Worm (Caenorhabditis elegans) whole organism, L4 larva: ENCODE data around the gene K02C4.5.

Source experiments
- F10B5.3 ChIP-seq: sonication (generic microtip); optimal IDR thresholded peaks from 2 replicates; lab custom pipeline; 2016; ENCODE audit warnings: mild to moderate bottlenecking, missing genetic modification characterization, missing compliant biosample characterization
- R02D3.7 ChIP-seq: fragments of 150-350 bp; sonication (generic microtip); optimal IDR thresholded peaks from 3 replicates; lab custom pipeline; 2014; ENCODE audit warnings: missing biosample characterization, missing genetic modification characterization
- T26A8.4 ChIP-seq: fragments of 200-800 bp; sonication (Bioruptor generic); IDR thresholded peaks from 2 replicates; pipeline ENCODE4 v1.3.6; 2022; ENCODE audit warnings: missing genetic modification characterization, missing compliant biosample characterization
- Y105C5A.15 ChIP-seq: fragments of 200-800 bp; sonication (Bioruptor generic); IDR thresholded peaks from 2 replicates; pipeline ENCODE4 v1.3.6; 2022; ENCODE audit warnings: missing genetic modification characterization, missing compliant biosample characterization
- ZK337.2 ChIP-seq: fragments of 200-800 bp; sonication (Bioruptor generic); IDR thresholded peaks from 2 replicates; pipeline ENCODE4 v1.3.6; 2022; ENCODE audit warnings: missing genetic modification reagents, missing genetic modification characterization, missing compliant biosample characterization
- aha-1 ChIP-seq: fragments of 150-350 bp; peaks from one replicate; lab custom pipeline; 2014; ENCODE audit warnings: missing biosample characterization, missing genetic modification characterization
- aly-2 ChIP-seq: sonication (generic microtip); optimal IDR thresholded peaks from 2 replicates; lab custom pipeline; 2018; ENCODE audit warnings: missing biosample characterization, missing genetic modification characterization
- arid-1 ChIP-seq: fragments of 200-800 bp; sonication (Bioruptor generic); conservative IDR thresholded peaks from 2 replicates; pipeline ENCODE4 v1.3.6; 2022; ENCODE audit warnings: missing genetic modification reagents, missing genetic modification characterization, missing compliant biosample characterization
- attf-4 ChIP-seq: sonication (generic microtip); optimal IDR thresholded peaks from 3 replicates; lab custom pipeline; 2017; ENCODE audit warnings: missing biosample characterization, missing genetic modification characterization
- ceh-28 ChIP-seq: fragments of 150-350 bp; optimal IDR thresholded peaks from 2 replicates; lab custom pipeline; 2014; ENCODE audit warnings: missing biosample characterization, missing genetic modification reagents, missing genetic modification characterization
- ceh-44 ChIP-seq: fragments of 200-800 bp; sonication (Bioruptor generic); IDR thresholded peaks from 2 replicates; pipeline ENCODE4 v1.3.6; 2022; ENCODE audit warnings: missing genetic modification reagents, missing genetic modification characterization, missing compliant biosample characterization
- daf-12 ChIP-seq: fragments of 150-350 bp; optimal IDR thresholded peaks from 2 replicates; lab custom pipeline; 2014; ENCODE audit warnings: missing biosample characterization, missing genetic modification reagents, missing genetic modification characterization
- daf-8 ChIP-seq: fragments of 200-800 bp; sonication (Bioruptor generic); IDR thresholded peaks from 2 replicates; pipeline ENCODE4 v1.3.6; 2022; ENCODE audit warnings: missing genetic modification characterization, missing compliant biosample characterization
- dmd-6 ChIP-seq: fragments of 200-800 bp; sonication (Bioruptor generic); IDR thresholded peaks from 2 replicates; pipeline ENCODE4 v1.3.6; 2022; ENCODE audit warnings: missing genetic modification reagents, missing genetic modification characterization, missing compliant biosample characterization
- dmd-9 ChIP-seq: fragments of 200-800 bp; sonication (Bioruptor generic); IDR thresholded peaks from 2 replicates; pipeline ENCODE4 v1.3.6; 2022; ENCODE audit warnings: missing genetic modification reagents, missing genetic modification characterization, missing compliant biosample characterization
- dve-1 ChIP-seq: sonication (generic microtip); optimal IDR thresholded peaks from 2 replicates; lab custom pipeline; 2017; ENCODE audit warnings: antibody characterized with exemption, mild to moderate bottlenecking, missing genetic modification characterization, missing compliant biosample characterization; ENCODE audit not compliant: insufficient read depth
- fos-1 ChIP-seq: fragments of 150-350 bp; optimal IDR thresholded peaks from 2 replicates; lab custom pipeline; 2014; ENCODE audit warnings: missing biosample characterization, missing genetic modification characterization
- jun-1 ChIP-seq: fragments of 150-350 bp; optimal IDR thresholded peaks from 2 replicates; lab custom pipeline; 2014; ENCODE audit warnings: missing biosample characterization, missing genetic modification reagents, missing genetic modification characterization
- lin-13 ChIP-seq: fragments of 150-350 bp; optimal IDR thresholded peaks from 2 replicates; lab custom pipeline; 2014; ENCODE audit warnings: missing biosample characterization, missing genetic modification reagents, missing genetic modification characterization
- lin-15B ChIP-seq: fragments of 150-350 bp; sonication (generic microtip); optimal IDR thresholded peaks from 3 replicates; lab custom pipeline; 2014; ENCODE audit warnings: missing biosample characterization, missing genetic modification characterization
- lin-29 ChIP-seq: fragments of 200-800 bp; sonication (Bioruptor generic); IDR thresholded peaks from 2 replicates; pipeline ENCODE4 v1.3.6; 2022; ENCODE audit warnings: missing genetic modification reagents, missing genetic modification characterization, missing compliant biosample characterization
- lin-38 ChIP-seq: fragments of 200-800 bp; sonication (Bioruptor generic); IDR thresholded peaks from 2 replicates; pipeline ENCODE4 v1.3.6; 2022; ENCODE audit warnings: missing genetic modification reagents, missing genetic modification characterization, missing compliant biosample characterization
- lir-3 ChIP-seq: sonication (generic microtip); optimal IDR thresholded peaks from 2 replicates; lab custom pipeline; 2016; ENCODE audit warnings: mild to moderate bottlenecking, missing genetic modification characterization, missing compliant biosample characterization
- mdl-1 ChIP-seq, 2 experiments: fragments of 150-350 bp in 1 of 2; sonication (generic microtip) in 1 of 2; optimal IDR thresholded peaks; 2 replicates each; lab custom pipeline; 2014 to 2017; ENCODE audit warnings: missing biosample characterization in 2 of 2, missing genetic modification characterization in 2 of 2
- mes-2 ChIP-seq: sonication (generic microtip); optimal IDR thresholded peaks from 2 replicates; lab custom pipeline; 2016; ENCODE audit warnings: missing genotype, mild to moderate bottlenecking, missing genetic modification characterization, missing compliant biosample characterization; ENCODE audit not compliant: poor library complexity, severe bottlenecking
- mxl-2 ChIP-seq: fragments of 200-800 bp; sonication (Bioruptor generic); conservative IDR thresholded peaks from 2 replicates; pipeline ENCODE4 v1.3.6; 2022; ENCODE audit warnings: missing genetic modification reagents, missing genetic modification characterization, missing compliant biosample characterization
- mxl-3 ChIP-seq: fragments of 200-800 bp; sonication (Bioruptor generic); optimal IDR thresholded peaks from 2 replicates; lab custom pipeline; 2018; ENCODE audit warnings: mild to moderate bottlenecking, missing genetic modification characterization, missing compliant biosample characterization
- nhr-10 ChIP-seq: fragments of 150-350 bp; optimal IDR thresholded peaks from 2 replicates; lab custom pipeline; 2014; ENCODE audit warnings: missing biosample characterization, missing genetic modification characterization
- nhr-111 ChIP-seq: fragments of 200-800 bp; sonication (Bioruptor generic); optimal IDR thresholded peaks from 2 replicates; lab custom pipeline; 2018; ENCODE audit warnings: mild to moderate bottlenecking, missing genetic modification characterization, missing compliant biosample characterization
- nhr-48 ChIP-seq: sonication (generic microtip); optimal IDR thresholded peaks from 2 replicates; lab custom pipeline; 2016; ENCODE audit warnings: mild to moderate bottlenecking, missing genetic modification characterization, missing compliant biosample characterization
- nhr-6 ChIP-seq: fragments of 150-350 bp; optimal IDR thresholded peaks from 2 replicates; lab custom pipeline; 2014; ENCODE audit warnings: missing biosample characterization, missing genetic modification characterization
- nhr-77 ChIP-seq: fragments of 150-350 bp; optimal IDR thresholded peaks from 2 replicates; lab custom pipeline; 2014; ENCODE audit warnings: missing biosample characterization, missing genetic modification characterization
- php-3 ChIP-seq: fragments of 200-800 bp; sonication (Bioruptor generic); IDR thresholded peaks from 2 replicates; pipeline ENCODE4 v1.3.6; 2022; ENCODE audit warnings: missing genetic modification reagents, missing genetic modification characterization, missing compliant biosample characterization
- pqm-1 ChIP-seq: sonication (generic microtip); optimal IDR thresholded peaks from 2 replicates; lab custom pipeline; 2017; ENCODE audit warnings: missing biosample characterization, missing genetic modification characterization
- saeg-2 ChIP-seq: fragments of 200-800 bp; sonication (Bioruptor generic); IDR thresholded peaks from 2 replicates; pipeline ENCODE4 v1.3.6; 2022; ENCODE audit warnings: missing genetic modification reagents, missing genetic modification characterization, missing compliant biosample characterization
- sdz-12 ChIP-seq: fragments of 200-800 bp; sonication (Bioruptor generic); optimal IDR thresholded peaks from 2 replicates; lab custom pipeline; 2018; ENCODE audit warnings: mild to moderate bottlenecking, missing genetic modification characterization, missing compliant biosample characterization
- set-16 ChIP-seq: fragments of 200-800 bp; sonication (Bioruptor generic); IDR thresholded peaks from 2 replicates; pipeline ENCODE4 v1.3.6; 2022; ENCODE audit warnings: missing genetic modification reagents, missing genetic modification characterization, missing compliant biosample characterization
- skn-1 ChIP-seq: fragments of 150-350 bp; optimal IDR thresholded peaks from 2 replicates; lab custom pipeline; 2014; ENCODE audit warnings: missing biosample characterization, missing genetic modification characterization
- snpc-4 ChIP-seq: fragments of 150-350 bp; optimal IDR thresholded peaks from 2 replicates; lab custom pipeline; 2014; ENCODE audit warnings: missing biosample characterization, missing genetic modification characterization
- spr-1 ChIP-seq: sonication (generic microtip); optimal IDR thresholded peaks from 2 replicates; lab custom pipeline; 2016; ENCODE audit warnings: mild to moderate bottlenecking, missing genetic modification characterization, missing compliant biosample characterization
- unc-130 ChIP-seq: sonication (generic microtip); optimal IDR thresholded peaks from 2 replicates; lab custom pipeline; 2016; ENCODE audit warnings: missing genetic modification reagents, missing genetic modification characterization, missing compliant biosample characterization
- unc-39 ChIP-seq: sonication (generic microtip); optimal IDR thresholded peaks from 2 replicates; lab custom pipeline; 2017; ENCODE audit warnings: missing biosample characterization, missing genetic modification characterization
- zfp-2 ChIP-seq: sonication (generic microtip); optimal IDR thresholded peaks from 2 replicates; lab custom pipeline; 2016; ENCODE audit warnings: mild to moderate bottlenecking, missing genetic modification characterization, missing compliant biosample characterization
- zip-11 ChIP-seq: fragments of 200-800 bp; sonication (Bioruptor generic); IDR thresholded peaks from 2 replicates; pipeline ENCODE4 v1.3.6; 2022; ENCODE audit warnings: missing genetic modification characterization, missing compliant biosample characterization

Gene K02C4.5

DNA sequence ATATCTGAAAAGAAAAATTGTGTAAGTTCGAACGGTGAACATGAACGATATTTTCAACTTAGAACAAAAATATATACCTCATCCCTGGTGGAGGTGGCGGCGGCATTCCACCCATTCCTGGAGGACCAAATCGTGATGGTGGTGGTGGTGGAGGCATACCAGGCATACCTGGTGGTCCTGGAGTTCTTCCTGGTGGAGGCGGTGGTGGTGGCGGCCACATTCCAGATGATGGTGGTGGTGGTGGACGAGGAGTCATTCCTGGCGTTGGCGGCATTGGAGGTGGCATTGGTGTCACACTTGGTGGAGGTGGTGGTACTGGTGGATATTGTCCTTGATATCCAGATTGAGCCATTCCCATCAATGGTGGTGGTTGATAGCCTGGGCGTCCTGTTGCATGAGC, 43.6 kb upstream of the K02C4.5 start:
- TF ChIP-seq lin-29 (GFP tag; lab: Robert Waterston, UW) (0 out of 2 replicates have a peak, but pooled peaks have one; percentile 20), mxl-3 (GFP tag; lab: Kevin White, UChicago) (no peak), set-16 (peak; percentile 79)
- TF ChIP-seq, all 104 proteins: peak for 2

- TF ChIP-seq spr-1 (tag; lab: Kevin White, UChicago): no peak
- TF ChIP-seq lin-38 (GFP tag; lab: Robert Waterston, UW): 0 out of 2 replicates have a peak, but pooled peaks have one; percentile 5
Observed at ce11 chrII:8035667-8036066, 42.6 kb upstream of the K02C4.5 start, which contains the start of gene sap-49. sap-49 (minus strand) TSS chrII:8035767.

DNA sequence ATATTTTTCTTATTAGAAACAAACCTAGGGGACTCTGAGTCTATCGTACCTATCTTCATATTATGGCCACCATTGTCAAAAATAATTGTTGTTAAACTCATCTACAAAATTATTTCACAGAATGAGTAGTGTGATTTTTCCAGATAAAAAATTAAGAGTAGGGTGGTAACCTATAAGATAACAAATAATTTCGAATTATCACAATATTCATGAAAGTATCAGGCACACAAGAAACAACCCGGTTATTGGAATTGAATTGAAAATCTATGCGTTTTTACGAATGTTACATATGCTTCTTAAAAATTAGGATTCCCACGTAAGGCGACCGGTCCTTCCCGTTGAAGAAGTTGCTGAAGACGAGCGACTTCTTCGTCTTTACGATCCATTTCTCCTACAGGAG, 41.0 kb upstream of the K02C4.5 start, which contains the start of gene arp-6:
arp-6 (minus strand) TSS at position 101 of the 400 bp plus-strand sequence.
- no peak for TF ChIP-seq aly-2
- no peak for TF ChIP-seq sdz-12 (GFP tag; lab: Kevin White, UChicago)
- TF ChIP-seq saeg-2: no peak
- TF ChIP-seq ceh-44 (GFP tag; lab: Robert Waterston, UW): no peak
- TF ChIP-seq ZK337.2: no peak
- no peak for TF ChIP-seq nhr-10 (tag; lab: Kevin White, UChicago)
- no peak for TF ChIP-seq daf-8 (GFP tag; lab: Robert Waterston, UW)
- no peak for TF ChIP-seq zip-11 (GFP tag; lab: Robert Waterston, UW)
- no peak for TF ChIP-seq mdl-1 (tag; optimal IDR thresholded peaks at IDR 0.05; lab: Kevin White, UChicago)
- no peak for TF ChIP-seq unc-39 (tag; lab: Kevin White, UChicago)

ce11 chrII:8037863-8038262, 40.4 kb upstream of the K02C4.5 start, which contains the start of gene C08B11.9:
C08B11.9 (minus strand) TSS chrII:8038169.
- no peak for TF ChIP-seq daf-8 (GFP tag; lab: Robert Waterston, UW)
- no peak for TF ChIP-seq nhr-6
- TF ChIP-seq dve-1 (tag; lab: Kevin White, UChicago): no peak
- TF ChIP-seq saeg-2: no peak
- no peak for TF ChIP-seq nhr-111
- no peak for TF ChIP-seq dmd-9 (GFP tag; lab: Robert Waterston, UW)
- TF ChIP-seq lin-38 (GFP tag; lab: Robert Waterston, UW): peak; percentile 54
- TF ChIP-seq php-3 (GFP tag; lab: Robert Waterston, UW): no peak
- TF ChIP-seq unc-39 (tag; lab: Kevin White, UChicago): no peak
- peak; percentile 55; the same call in 1 of the 2 replicates for TF ChIP-seq arid-1 (GFP tag; lab: Robert Waterston, UW)
- no peak for TF ChIP-seq skn-1 (tag; lab: Kevin White, UChicago)

ce11 chrII:8039416-8039815, 38.8 kb upstream of the K02C4.5 start, which contains the start of the genes ubh-4 and algn-6:
ubh-4 (minus strand) TSS chrII:8039597.
algn-6 (plus strand) TSS chrII:8039802.
- TF ChIP-seq nhr-48 (tag; lab: Kevin White, UChicago): no peak
- no peak for TF ChIP-seq mdl-1 (tag; optimal IDR thresholded peaks at IDR 0.05; lab: Kevin White, UChicago)
- TF ChIP-seq lin-13 (GFP tag; lab: Kevin White, UChicago): no peak
- no peak for TF ChIP-seq lir-3 (tag; lab: Kevin White, UChicago)
- TF ChIP-seq attf-4 (tag; lab: Kevin White, UChicago): no peak
- peak; percentile 17 for TF ChIP-seq pqm-1 (tag; lab: Kevin White, UChicago)
- TF ChIP-seq nhr-10 (tag; lab: Kevin White, UChicago): no peak
- TF ChIP-seq mxl-2 (GFP tag; lab: Robert Waterston, UW): no peak
- peak; percentile 27; the same call in 1 of the 2 replicates for TF ChIP-seq dmd-6 (GFP tag; lab: Robert Waterston, UW)
- no peak for TF ChIP-seq Y105C5A.15
- no peak for TF ChIP-seq zfp-2 (tag; lab: Kevin White, UChicago)
- no peak for TF ChIP-seq zip-11 (GFP tag; lab: Robert Waterston, UW)
- TF ChIP-seq dmd-9 (GFP tag; lab: Robert Waterston, UW): no peak
- TF ChIP-seq fos-1: no peak
- no peak for TF ChIP-seq aha-1 (tag; lab: Kevin White, UChicago)
- TF ChIP-seq lin-15B: no peak
- TF ChIP-seq R02D3.7 (tag; lab: Kevin White, UChicago): no peak
- peak; percentile 80 for TF ChIP-seq nhr-6
- no peak for TF ChIP-seq daf-12 (tag; lab: Kevin White, UChicago)
- TF ChIP-seq unc-130 (GFP tag; lab: Kevin White, UChicago): peak; percentile 96
- TF ChIP-seq snpc-4 (tag; lab: Kevin White, UChicago): no peak
- TF ChIP-seq T26A8.4 (GFP tag; lab: Robert Waterston, UW): no peak
- TF ChIP-seq ceh-28 (tag; lab: Kevin White, UChicago): no peak
- TF ChIP-seq jun-1 (tag; lab: Kevin White, UChicago): no peak
- peak; percentile 48 for TF ChIP-seq nhr-77 (tag; lab: Kevin White, UChicago)
- peak; percentile 95 for TF ChIP-seq mes-2 (tag; lab: Kevin White, UChicago)
- no peak for TF ChIP-seq arid-1 (GFP tag; lab: Robert Waterston, UW)
- no peak for TF ChIP-seq F10B5.3 (tag; lab: Kevin White, UChicago)
